Worm (Caenorhabditis elegans) whole organism, L1 larva: Measurements from ENCODE around the gene F54D5.24.

Source experiments
- C04F5.9 ChIP-seq: sonication (generic microtip); optimal IDR thresholded peaks from 2 replicates; lab custom pipeline; 2016; ENCODE audit warnings: missing genetic modification characterization, missing compliant biosample characterization
- C34B4.2 ChIP-seq: sonication (generic microtip); optimal IDR thresholded peaks from 2 replicates; lab custom pipeline; 2017; ENCODE audit warnings: mild to moderate bottlenecking, missing genetic modification characterization, missing compliant biosample characterization
- F16B12.6 ChIP-seq: fragments of 150-350 bp; optimal IDR thresholded peaks from 2 replicates; lab custom pipeline; 2014; ENCODE audit warnings: missing biosample characterization, missing genetic modification characterization
- Y116A8C.19 ChIP-seq: sonication (generic microtip); optimal IDR thresholded peaks from 2 replicates; lab custom pipeline; 2016; ENCODE audit warnings: missing compliant biosample characterization, missing genetic modification characterization, borderline replicate concordance
- aha-1 ChIP-seq: fragments of 150-350 bp; optimal IDR thresholded peaks from 2 replicates; lab custom pipeline; 2014; ENCODE audit warnings: missing biosample characterization, missing genetic modification characterization
- aly-2 ChIP-seq: fragments of 150-350 bp; optimal IDR thresholded peaks from 2 replicates; lab custom pipeline; 2014; ENCODE audit warnings: missing biosample characterization, missing genetic modification characterization
- ama-1 ChIP-seq: fragments of 150-350 bp; optimal IDR thresholded peaks from 2 replicates; lab custom pipeline; 2014
- ceh-63 ChIP-seq: fragments of 200-800 bp; sonication (Bioruptor generic); optimal IDR thresholded peaks from 2 replicates; lab custom pipeline; 2018; ENCODE audit warnings: mild to moderate bottlenecking, missing genetic modification characterization, missing compliant biosample characterization
- ceh-88 ChIP-seq: fragments of 200-800 bp; sonication (Bioruptor generic); IDR thresholded peaks from 2 replicates; pipeline ENCODE4 v1.3.6; 2022; ENCODE audit warnings: missing genetic modification characterization, missing compliant biosample characterization
- ceh-90 ChIP-seq: sonication (generic microtip); optimal IDR thresholded peaks from 2 replicates; lab custom pipeline; 2016; ENCODE audit warnings: missing genetic modification characterization, missing compliant biosample characterization
- ces-1 ChIP-seq: fragments of 150-350 bp; optimal IDR thresholded peaks from 2 replicates; lab custom pipeline; 2014; ENCODE audit warnings: missing biosample characterization, missing genetic modification reagents, missing genetic modification characterization
- dpl-1 ChIP-seq, 3 experiments: fragments of 150-350 bp in 2 of 3; sonication (generic microtip) in 1 of 3; optimal IDR thresholded peaks; 2 replicates each; lab custom pipeline; 2014 to 2017; ENCODE audit warnings: missing biosample characterization in 3 of 3, missing genetic modification characterization in 3 of 3, missing genetic modification reagents in 3 of 3
- dsc-1 ChIP-seq: sonication (generic microtip); optimal IDR thresholded peaks from 2 replicates; lab custom pipeline; 2016; ENCODE audit warnings: mild to moderate bottlenecking, missing genetic modification characterization, missing compliant biosample characterization
- efl-3 ChIP-seq: fragments of 200-800 bp; sonication (Bioruptor generic); optimal IDR thresholded peaks from 2 replicates; lab custom pipeline; 2018; ENCODE audit warnings: mild to moderate bottlenecking, missing genetic modification characterization, missing compliant biosample characterization
- egl-27 ChIP-seq, 2 experiments: fragments of 150-350 bp in 1 of 2; sonication (generic microtip); optimal IDR thresholded peaks; 3 replicates each; lab custom pipeline; 2017 to 2018; ENCODE audit warnings: missing biosample characterization in 2 of 2, missing genetic modification characterization in 2 of 2, missing genetic modification reagents in 2 of 2
- elt-2 ChIP-seq: sonication (generic microtip); optimal IDR thresholded peaks from 2 replicates; lab custom pipeline; 2016; ENCODE audit warnings: missing genetic modification characterization, mild to moderate bottlenecking, inconsistent platforms, missing compliant biosample characterization, missing genetic modification reagents
- elt-3 ChIP-seq, 6 experiments: fragments of 150-350 bp in 1 of 6; sonication (generic microtip); optimal IDR thresholded peaks; 2 replicates each; lab custom pipeline; 2017 to 2018; ENCODE audit warnings: missing biosample characterization in 6 of 6, missing genetic modification characterization in 6 of 6, inconsistent platforms in 1 of 6
- ets-5 ChIP-seq: fragments of 200-800 bp; sonication (Bioruptor generic); IDR thresholded peaks from 2 replicates; pipeline ENCODE4 v1.3.6; 2022; ENCODE audit warnings: missing genetic modification characterization, missing compliant biosample characterization
- fkh-8 ChIP-seq: sonication (generic microtip); optimal IDR thresholded peaks from 2 replicates; lab custom pipeline; 2016; ENCODE audit warnings: mild to moderate bottlenecking, missing genetic modification characterization, missing compliant biosample characterization
- fos-1 ChIP-seq: fragments of 150-350 bp; optimal IDR thresholded peaks from 2 replicates; lab custom pipeline; 2014; ENCODE audit warnings: missing biosample characterization, missing genetic modification characterization
- grh-1 ChIP-seq: fragments of 200-800 bp; sonication (Bioruptor generic); IDR thresholded peaks from 2 replicates; pipeline ENCODE4 v1.3.6; 2022; ENCODE audit warnings: missing genetic modification reagents, missing genetic modification characterization, missing compliant biosample characterization
- hpl-2 ChIP-seq: fragments of 150-350 bp; optimal IDR thresholded peaks from 2 replicates; lab custom pipeline; 2014; ENCODE audit warnings: missing biosample characterization, missing genetic modification reagents, missing genetic modification characterization
- lin-13 ChIP-seq: fragments of 150-350 bp; optimal IDR thresholded peaks from 2 replicates; lab custom pipeline; 2014; ENCODE audit warnings: missing biosample characterization, missing genetic modification reagents, missing genetic modification characterization
- lin-14 ChIP-seq: fragments of 200-800 bp; sonication (Bioruptor generic); optimal IDR thresholded peaks from 2 replicates; lab custom pipeline; 2018; ENCODE audit warnings: mild to moderate bottlenecking, missing genetic modification characterization, moderate library complexity, missing compliant biosample characterization
- lin-15B ChIP-seq: fragments of 150-350 bp; sonication (generic microtip); optimal IDR thresholded peaks from 3 replicates; lab custom pipeline; 2014; ENCODE audit warnings: missing biosample characterization, missing genetic modification characterization
- lin-39 ChIP-seq: fragments of 150-350 bp; optimal IDR thresholded peaks from 2 replicates; lab custom pipeline; 2014; ENCODE audit warnings: missing biosample characterization, missing genetic modification reagents, missing genetic modification characterization
- lsy-2 ChIP-seq, 2 experiments: fragments of 150-350 bp; optimal IDR thresholded peaks; 2 replicates each; lab custom pipeline; 2014; ENCODE audit warnings: missing biosample characterization in 2 of 2, missing genetic modification characterization in 2 of 2
- mab-9 ChIP-seq: fragments of 200-800 bp; sonication (Bioruptor generic); IDR thresholded peaks from 2 replicates; pipeline ENCODE4 v1.3.6; 2022; ENCODE audit warnings: missing genetic modification reagents, missing genetic modification characterization, missing compliant biosample characterization
- mef-2 ChIP-seq: fragments of 150-350 bp; optimal IDR thresholded peaks from 2 replicates; lab custom pipeline; 2014; ENCODE audit warnings: missing biosample characterization, missing genetic modification characterization
- nhr-19 ChIP-seq: fragments of 200-800 bp; sonication (Bioruptor generic); conservative IDR thresholded peaks from 2 replicates; pipeline ENCODE4 v1.3.6; 2022; ENCODE audit warnings: missing genetic modification characterization, missing compliant biosample characterization
- nhr-20 ChIP-seq: sonication (generic microtip); optimal IDR thresholded peaks from 2 replicates; lab custom pipeline; 2016; ENCODE audit warnings: mild to moderate bottlenecking, missing genetic modification characterization, missing compliant biosample characterization
- nhr-237 ChIP-seq: fragments of 150-350 bp; optimal IDR thresholded peaks from 2 replicates; lab custom pipeline; 2014; ENCODE audit warnings: missing biosample characterization, missing genetic modification characterization
- nhr-28 ChIP-seq: fragments of 150-350 bp; optimal IDR thresholded peaks from 2 replicates; lab custom pipeline; 2014; ENCODE audit warnings: missing biosample characterization, missing genetic modification characterization
- nhr-47 ChIP-seq: sonication (generic microtip); optimal IDR thresholded peaks from 2 replicates; lab custom pipeline; 2016; ENCODE audit warnings: mild to moderate bottlenecking, missing genetic modification characterization, moderate library complexity, missing compliant biosample characterization
- nhr-71 ChIP-seq: sonication (generic microtip); optimal IDR thresholded peaks from 2 replicates; lab custom pipeline; 2016; ENCODE audit warnings: mild to moderate bottlenecking, missing genetic modification characterization, moderate library complexity, missing compliant biosample characterization
- nhr-76 ChIP-seq: sonication (generic microtip); optimal IDR thresholded peaks from 2 replicates; lab custom pipeline; 2017; ENCODE audit warnings: missing biosample characterization, missing genetic modification characterization
- nhr-85 ChIP-seq: sonication (generic microtip); peaks from one replicate; lab custom pipeline; 2016; ENCODE audit warnings: missing genetic modification characterization, inconsistent platforms, missing compliant biosample characterization
- nhr-90 ChIP-seq: sonication (generic microtip); optimal IDR thresholded peaks from 2 replicates; lab custom pipeline; 2016; ENCODE audit warnings: mild to moderate bottlenecking, missing genetic modification characterization, missing compliant biosample characterization; ENCODE audit not compliant: poor library complexity
- pag-3 ChIP-seq: sonication (generic microtip); optimal IDR thresholded peaks from 2 replicates; lab custom pipeline; 2017; ENCODE audit warnings: missing genetic modification characterization, mild to moderate bottlenecking, missing compliant biosample characterization, antibody characterized with exemption, borderline replicate concordance; ENCODE audit not compliant: insufficient read depth
- pax-3 ChIP-seq: fragments of 200-800 bp; sonication (Bioruptor generic); optimal IDR thresholded peaks from 2 replicates; lab custom pipeline; 2018; ENCODE audit warnings: mild to moderate bottlenecking, missing genetic modification characterization, moderate library complexity, missing compliant biosample characterization
- rnt-1 ChIP-seq: sonication (generic microtip); optimal IDR thresholded peaks from 2 replicates; lab custom pipeline; 2016; ENCODE audit warnings: mild to moderate bottlenecking, missing genetic modification characterization, moderate library complexity, missing compliant biosample characterization
- skn-1 ChIP-seq: fragments of 150-350 bp; optimal IDR thresholded peaks from 2 replicates; lab custom pipeline; 2014; ENCODE audit warnings: missing biosample characterization, missing genetic modification characterization
- swsn-7 ChIP-seq: sonication (generic microtip); optimal IDR thresholded peaks from 2 replicates; lab custom pipeline; 2016; ENCODE audit warnings: missing genetic modification characterization, missing compliant biosample characterization
- tbx-2 ChIP-seq: sonication (generic microtip); optimal IDR thresholded peaks from 2 replicates; lab custom pipeline; 2016; ENCODE audit warnings: missing genetic modification characterization, missing compliant biosample characterization
- tlp-1 ChIP-seq: fragments of 150-350 bp; optimal IDR thresholded peaks from 2 replicates; lab custom pipeline; 2014; ENCODE audit warnings: missing biosample characterization, missing genetic modification characterization
- unc-130 ChIP-seq: fragments of 150-350 bp; optimal IDR thresholded peaks from 2 replicates; lab custom pipeline; 2017; ENCODE audit warnings: missing biosample characterization, missing genetic modification characterization, inconsistent platforms
- unc-30 ChIP-seq: sonication (generic microtip); optimal IDR thresholded peaks from 2 replicates; lab custom pipeline; 2017; ENCODE audit warnings: missing biosample characterization, missing genetic modification characterization
- unc-62 ChIP-seq: fragments of 150-350 bp; optimal IDR thresholded peaks from 2 replicates; lab custom pipeline; 2014; ENCODE audit warnings: missing biosample characterization, missing genetic modification reagents, missing genetic modification characterization
- vab-15 ChIP-seq: sonication (generic microtip); optimal IDR thresholded peaks from 2 replicates; lab custom pipeline; 2017; ENCODE audit warnings: missing genotype, mild to moderate bottlenecking, missing genetic modification characterization, missing compliant biosample characterization
- zag-1 ChIP-seq: fragments of 150-350 bp; optimal IDR thresholded peaks from 2 replicates; lab custom pipeline; 2014; ENCODE audit warnings: missing biosample characterization, missing genetic modification characterization
- zip-4 ChIP-seq: fragments of 200-800 bp; sonication (Bioruptor generic); optimal IDR thresholded peaks from 2 replicates; lab custom pipeline; 2018; ENCODE audit warnings: mild to moderate bottlenecking, missing genetic modification characterization, moderate library complexity, missing compliant biosample characterization
- ztf-4 ChIP-seq: fragments of 150-350 bp; optimal IDR thresholded peaks from 2 replicates; lab custom pipeline; 2014; ENCODE audit warnings: missing biosample characterization, missing genetic modification characterization

The F54D5.24 gene

DNA sequence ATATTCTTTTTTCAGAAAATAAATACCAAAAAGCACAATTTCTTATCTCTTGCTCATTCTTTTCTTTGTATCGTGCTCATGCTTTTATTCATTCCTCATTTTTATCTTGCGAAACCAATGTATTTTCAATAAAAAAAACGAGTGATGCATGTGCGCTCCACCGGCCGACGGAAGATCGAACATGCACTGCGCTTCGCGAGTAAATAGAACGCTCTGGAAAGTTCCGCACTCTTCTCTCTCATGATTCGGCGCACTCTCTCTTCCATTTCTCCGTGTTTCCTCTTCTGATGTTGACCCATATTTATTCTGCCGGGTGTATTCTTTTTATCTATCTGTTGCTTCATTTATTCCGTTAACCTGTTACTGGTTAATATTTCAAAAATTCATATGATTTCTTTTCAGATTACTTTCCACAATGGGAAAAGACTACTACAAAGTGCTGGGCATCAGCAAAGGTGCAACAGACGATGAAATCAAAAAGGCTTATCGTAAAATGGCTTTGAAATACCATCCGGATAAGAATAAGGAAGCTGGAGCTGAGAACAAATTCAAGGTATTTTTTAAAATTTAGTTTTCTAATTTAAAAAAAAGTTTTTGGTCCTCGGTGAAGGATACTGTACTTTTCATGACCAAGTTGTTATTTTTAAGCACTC is 10.3 kb upstream of the F54D5.24 start, which contains the start of gene dnj-13:
Gene dnj-13 (plus strand): TSS at position 403 of the 653 bp plus-strand sequence.
- TF ChIP-seq aly-2 (tag; lab: Kevin White, UChicago), result peak; percentile 74
- peak; percentile 80 for TF ChIP-seq aha-1 (tag; lab: Kevin White, UChicago)
- peak; percentile 22 for TF ChIP-seq hpl-2 (GFP tag; lab: Kevin White, UChicago)
- TF ChIP-seq tbx-2 (tag; lab: Kevin White, UChicago), result peak; percentile 95
- TF ChIP-seq nhr-76 (tag; lab: Kevin White, UChicago), result peak; percentile 64
- peak; percentile 88 for TF ChIP-seq rnt-1
- no peak for TF ChIP-seq ceh-63 (GFP tag; lab: Kevin White, UChicago)
- TF ChIP-seq lin-14 (GFP tag; lab: Kevin White, UChicago), result peak; percentile 99
- TF ChIP-seq Y116A8C.19, result no peak
- peak; percentile 92 for TF ChIP-seq ceh-88 (GFP tag; lab: Robert Waterston, UW)
- TF ChIP-seq pax-3 (tag; lab: Kevin White, UChicago), result peak; percentile 95
- TF ChIP-seq pag-3, result no peak
- no peak for TF ChIP-seq egl-27 (tag; optimal IDR thresholded peaks at IDR 0.05; lab: Kevin White, UChicago)
- peak; percentile 27 for TF ChIP-seq F16B12.6
- TF ChIP-seq ets-5 (GFP tag; lab: Robert Waterston, UW), result no peak
- TF ChIP-seq grh-1 (GFP tag; lab: Robert Waterston, UW), result peak; percentile 95
- peak; percentile 30 for TF ChIP-seq ceh-90 (tag; lab: Kevin White, UChicago)
- peak; percentile 93 for TF ChIP-seq lin-13
- TF ChIP-seq mef-2 (tag; lab: Kevin White, UChicago), result peak; percentile 40
- TF ChIP-seq mab-9 (GFP tag; lab: Robert Waterston, UW), result peak; percentile 96
- no peak for TF ChIP-seq ces-1 (GFP tag; lab: Kevin White, UChicago)
- no peak for TF ChIP-seq nhr-28
- peak; percentile 92 for TF ChIP-seq nhr-237
- TF ChIP-seq ztf-4 (tag; lab: Kevin White, UChicago), result peak; percentile 95
- TF ChIP-seq elt-2, result peak; percentile 87
- peak; percentile 50 for TF ChIP-seq C34B4.2 (tag; lab: Kevin White, UChicago)
- peak; percentile 93 for TF ChIP-seq skn-1
- TF ChIP-seq nhr-90, result peak; percentile 98
- peak in 3 of 6 experiments; percentile 79 to 93 (median 85) for TF ChIP-seq elt-3 (tag; optimal IDR thresholded peaks at IDR 0.05; lab: Kevin White, UChicago)
- peak; percentile 74 to 81 (median 79) for TF ChIP-seq dpl-1 (GFP tag; optimal IDR thresholded peaks at IDR 0.05; lab: Kevin White, UChicago)
- TF ChIP-seq lsy-2 (tag; optimal IDR thresholded peaks at IDR 0.05; lab: Kevin White, UChicago), result peak; percentile 91
- TF ChIP-seq nhr-71, result peak; percentile 98
- TF ChIP-seq C04F5.9 (tag; lab: Kevin White, UChicago), result peak; percentile 86
- peak; percentile 0 for TF ChIP-seq ama-1 (lab: Kevin White, UChicago)
- TF ChIP-seq lin-39 (tag; lab: Kevin White, UChicago), result peak; percentile 77
- TF ChIP-seq zag-1 (tag; lab: Kevin White, UChicago), result no peak
- peak; percentile 97 for TF ChIP-seq nhr-19 (GFP tag; lab: Robert Waterston, UW)
- TF ChIP-seq fos-1 (tag; lab: Kevin White, UChicago), result peak; percentile 85
- TF ChIP-seq nhr-20 (tag; lab: Kevin White, UChicago), result peak; percentile 99
- peak; percentile 67 for TF ChIP-seq vab-15 (tag; lab: Kevin White, UChicago)
- peak; percentile 62 for TF ChIP-seq efl-3
- TF ChIP-seq unc-62, result no peak
- peak; percentile 84 for TF ChIP-seq lin-15B
- peak; percentile 81 for TF ChIP-seq unc-130 (tag; lab: Kevin White, UChicago)
- TF ChIP-seq tlp-1 (tag; lab: Kevin White, UChicago), result peak; percentile 45
- peak; percentile 98 for TF ChIP-seq nhr-47 (tag; lab: Kevin White, UChicago)
- TF ChIP-seq zip-4 (GFP tag; lab: Kevin White, UChicago), result peak; percentile 93
- TF ChIP-seq fkh-8, result peak; percentile 99
- TF ChIP-seq swsn-7 (tag; lab: Kevin White, UChicago), result peak; percentile 99
- peak; percentile 10 for TF ChIP-seq unc-30 (tag; lab: Kevin White, UChicago)
- TF ChIP-seq dsc-1, result peak; percentile 99
- TF ChIP-seq nhr-85, result peak; percentile 98
